Worm (Caenorhabditis elegans): Measurements from ENCODE around the gene K09A9.8.
A peak's percentile ranks its signal among the peaks of the same experiment; 100 is the strongest.

K09A9.8 gene

DNA sequence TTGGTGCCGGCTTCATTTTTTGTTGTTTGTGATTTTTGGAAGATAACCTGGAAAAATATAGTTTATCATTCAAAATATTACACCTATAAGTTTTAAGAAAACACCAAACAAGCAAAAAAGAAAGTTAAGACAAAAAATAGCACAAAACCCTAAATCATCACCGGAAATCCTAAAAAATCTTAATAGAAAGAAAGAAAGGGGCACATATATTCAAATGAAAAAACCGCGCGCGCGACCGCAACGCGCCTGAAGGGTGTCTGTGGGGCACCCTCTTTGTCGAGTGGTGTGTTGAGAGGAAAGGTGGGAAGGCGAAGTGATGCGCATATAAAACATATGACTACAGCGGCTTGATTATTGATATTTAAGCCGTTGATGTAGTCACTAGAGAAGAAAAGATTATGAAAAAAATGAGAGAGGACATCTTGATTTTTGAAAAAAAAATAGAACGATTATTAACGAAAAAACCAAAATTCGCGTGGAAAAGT, 16.8 kb upstream of the K09A9.8 start, which contains the start of gene K09E9.3:
TSS of gene K09E9.3 (minus strand) at position 51 of the 485 bp plus-strand sequence.
- TF ChIP-seq lin-15B (tag; optimal IDR thresholded peaks at IDR 0.05): no peak
- TF ChIP-seq fkh-2 (tag; optimal IDR thresholded peaks at IDR 0.05): no peak
- no peak for TF ChIP-seq nhr-23 (tag; optimal IDR thresholded peaks at IDR 0.05)
- no peak for TF ChIP-seq daf-12 (tag; optimal IDR thresholded peaks at IDR 0.05)
- TF ChIP-seq nhr-43 (tag; optimal IDR thresholded peaks at IDR 0.05; ENCODE audit: poor library complexity, severe bottlenecking): no peak
- TF ChIP-seq nhr-11 (tag; optimal IDR thresholded peaks at IDR 0.05): no peak
- TF ChIP-seq nfya-1 (tag; optimal IDR thresholded peaks at IDR 0.05; ENCODE audit: insufficient read depth): peak; percentile 48
- TF ChIP-seq skn-1 (tag; optimal IDR thresholded peaks at IDR 0.05): no peak
- TF ChIP-seq hmg-11 (tag; optimal IDR thresholded peaks at IDR 0.05): peak; percentile 65
- peak; percentile 66 for TF ChIP-seq lin-39 (tag; optimal IDR thresholded peaks at IDR 0.05)
- no peak for TF ChIP-seq zag-1 (tag; optimal IDR thresholded peaks at IDR 0.05)
- peak; percentile 24 for TF ChIP-seq pha-4 (tag; optimal IDR thresholded peaks at IDR 0.05)
- peak; percentile 13 for TF ChIP-seq elt-2 (tag; optimal IDR thresholded peaks at IDR 0.05)

DNA sequence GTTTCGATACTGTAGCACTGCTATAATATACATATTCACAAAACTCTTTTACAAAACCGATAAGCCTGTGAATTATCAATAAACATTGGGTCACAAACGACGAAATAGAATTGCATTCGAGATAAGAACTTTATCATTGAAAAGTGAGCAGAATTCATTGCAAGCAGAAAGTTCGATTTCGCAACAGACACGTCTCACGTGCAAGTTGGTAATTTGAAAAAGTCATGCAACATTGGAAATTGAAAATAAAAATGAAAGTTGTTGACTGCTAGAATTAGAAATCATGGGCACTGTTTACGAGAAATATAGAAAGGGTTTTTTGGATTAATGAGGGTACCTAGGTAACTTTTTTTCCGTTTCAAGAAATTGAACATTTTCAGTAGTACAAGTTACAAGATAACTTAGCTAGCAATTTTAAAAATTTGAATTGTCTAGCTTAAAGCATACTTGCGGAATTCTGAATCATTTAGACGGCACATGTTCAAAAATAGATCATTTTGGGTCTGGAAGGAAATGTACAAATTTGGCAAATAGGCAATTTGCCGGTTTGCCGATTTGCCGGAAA, 13.6 kb upstream of the K09A9.8 start:
- TF ChIP-seq nhr-77 (tag; optimal IDR thresholded peaks at IDR 0.05): peak; percentile 35
- peak; percentile 51 for TF ChIP-seq lsy-12 (tag; optimal IDR thresholded peaks at IDR 0.05)
- TF ChIP-seq elt-2 (tag; optimal IDR thresholded peaks at IDR 0.05): peak; percentile 99
- peak; percentile 56 for TF ChIP-seq nfya-1 (tag; optimal IDR thresholded peaks at IDR 0.05; ENCODE audit: insufficient read depth)
- peak; percentile 90 for TF ChIP-seq jun-1 (tag; optimal IDR thresholded peaks at IDR 0.05)
- no peak for TF ChIP-seq lin-15B (tag; optimal IDR thresholded peaks at IDR 0.05)
- peak; percentile 12 for TF ChIP-seq snpc-4 (tag; optimal IDR thresholded peaks at IDR 0.05)
- TF ChIP-seq ama-1 (optimal IDR thresholded peaks at IDR 0.05): peak; percentile 85
- peak; percentile 59 for TF ChIP-seq skn-1 (tag; optimal IDR thresholded peaks at IDR 0.05)
- TF ChIP-seq pha-4 (tag; optimal IDR thresholded peaks at IDR 0.05): peak; percentile 91
- TF ChIP-seq ztf-11 (tag; optimal IDR thresholded peaks at IDR 0.05): no peak
- peak; percentile 51 for TF ChIP-seq aly-2 (tag; optimal IDR thresholded peaks at IDR 0.05)
- peak; percentile 31 for TF ChIP-seq nhr-25 (tag; optimal IDR thresholded peaks at IDR 0.05)
- no peak for TF ChIP-seq lin-39 (tag; optimal IDR thresholded peaks at IDR 0.05)
- peak; percentile 78 for TF ChIP-seq ceh-28 (tag; optimal IDR thresholded peaks at IDR 0.05)
- TF ChIP-seq egl-27 (tag; optimal IDR thresholded peaks at IDR 0.05): no peak
- peak; percentile 89 for TF ChIP-seq fos-1 (tag; optimal IDR thresholded peaks at IDR 0.05)
- TF ChIP-seq pqm-1 (tag; optimal IDR thresholded peaks at IDR 0.05): peak; percentile 97
- TF ChIP-seq nhr-12 (tag; optimal IDR thresholded peaks at IDR 0.05): no peak
- peak; percentile 17 for TF ChIP-seq nhr-23 (tag; optimal IDR thresholded peaks at IDR 0.05)
- no peak for TF ChIP-seq ceh-82 (tag; optimal IDR thresholded peaks at IDR 0.05)
- no peak for TF ChIP-seq nhr-67 (tag; optimal IDR thresholded peaks at IDR 0.05)
- no peak for TF ChIP-seq fkh-2 (tag; optimal IDR thresholded peaks at IDR 0.05)

DNA sequence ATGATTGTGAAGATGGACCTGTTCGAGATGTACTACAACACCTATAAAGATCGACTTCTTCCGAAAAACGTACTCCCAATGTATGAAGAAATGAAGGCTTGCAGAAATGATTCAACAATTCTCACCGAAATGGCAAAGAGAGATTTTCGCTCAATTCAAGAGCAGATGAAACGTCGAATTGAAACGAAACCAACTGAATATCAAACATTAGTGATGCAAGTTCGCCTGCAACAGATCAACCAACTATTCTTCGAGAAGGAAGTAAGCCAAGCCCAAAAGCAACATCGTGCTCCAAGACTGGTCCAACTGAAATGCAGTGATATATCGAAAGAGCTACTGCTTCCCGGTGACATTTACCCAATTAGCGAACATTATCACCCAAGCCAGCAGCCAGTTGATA, 12.7 kb upstream of the K09A9.8 start:
- TF ChIP-seq nhr-23 (tag; optimal IDR thresholded peaks at IDR 0.05): no peak
- no peak for TF ChIP-seq elt-3 (tag; optimal IDR thresholded peaks at IDR 0.05)

DNA sequence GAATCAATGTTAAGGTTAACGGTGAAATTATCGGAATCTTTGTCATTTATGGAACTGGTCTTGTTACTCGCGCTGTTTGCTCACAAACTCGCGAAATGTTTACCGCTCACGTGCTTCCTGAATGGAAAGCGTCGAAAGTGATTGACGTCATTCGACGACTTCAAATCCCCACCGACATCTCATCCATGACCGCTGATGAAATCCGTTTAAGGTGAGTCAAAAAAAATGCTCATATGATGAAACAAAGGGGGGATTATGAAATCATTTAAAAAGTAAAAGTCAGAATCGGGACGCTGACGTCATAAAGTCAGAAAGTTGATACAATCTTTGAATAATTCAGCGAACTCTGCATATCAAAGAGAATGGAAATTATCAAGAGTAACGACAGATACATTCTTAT, 11.6 kb upstream of the K09A9.8 start:
- TF ChIP-seq jun-1 (tag; optimal IDR thresholded peaks at IDR 0.05) (peak; percentile 51), nfya-1 (tag; optimal IDR thresholded peaks at IDR 0.05; ENCODE audit: insufficient read depth) (peak; percentile 15), pha-4 (tag; optimal IDR thresholded peaks at IDR 0.05) (peak; percentile 11), fkh-2 (tag; optimal IDR thresholded peaks at IDR 0.05) (no peak)

DNA sequence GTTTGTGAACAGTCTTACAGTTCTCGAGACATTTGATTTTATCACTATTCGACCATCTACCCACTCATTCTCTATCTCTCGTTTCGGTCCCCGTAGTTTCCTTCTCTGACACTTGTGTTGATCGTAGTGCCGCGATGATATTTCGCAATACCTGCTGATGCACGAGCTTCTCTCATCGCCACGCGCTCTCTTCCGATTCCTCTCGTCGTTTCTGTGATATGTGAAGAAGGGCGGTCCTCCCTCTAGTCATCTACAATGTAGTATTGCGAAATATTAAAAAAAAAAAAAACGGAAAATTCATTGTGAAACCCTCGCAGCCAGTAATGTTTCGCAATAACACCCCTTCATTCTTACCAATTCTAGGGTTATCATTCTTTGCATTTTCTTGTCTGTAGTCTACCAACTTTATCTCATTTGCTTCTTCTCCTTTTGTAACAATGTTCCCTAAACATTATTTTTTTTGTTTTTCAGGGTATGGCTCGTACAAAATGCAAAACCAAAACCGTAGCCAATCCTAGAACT, 10.6 kb upstream of the K09A9.8 start, which contains the start of gene nipi-3:
TSS of gene nipi-3 (plus strand) at position 472 of the 522 bp plus-strand sequence.
- peak; percentile 88 for TF ChIP-seq ceh-28 (tag; optimal IDR thresholded peaks at IDR 0.05)
- peak; percentile 90 for TF ChIP-seq egl-27 (tag; optimal IDR thresholded peaks at IDR 0.05)
- TF ChIP-seq jun-1 (tag; optimal IDR thresholded peaks at IDR 0.05): peak; percentile 98
- TF ChIP-seq nfya-1 (tag; optimal IDR thresholded peaks at IDR 0.05; ENCODE audit: insufficient read depth): peak; percentile 91
- peak; percentile 93 for TF ChIP-seq nhr-11 (tag; optimal IDR thresholded peaks at IDR 0.05)
- peak; percentile 75 for TF ChIP-seq nhr-77 (tag; optimal IDR thresholded peaks at IDR 0.05)
- peak; percentile 75 for TF ChIP-seq hmg-11 (tag; optimal IDR thresholded peaks at IDR 0.05)
- TF ChIP-seq elt-2 (tag; optimal IDR thresholded peaks at IDR 0.05): peak; percentile 96
- peak; percentile 27 for TF ChIP-seq ceh-82 (tag; optimal IDR thresholded peaks at IDR 0.05)
- TF ChIP-seq nhr-12 (tag; optimal IDR thresholded peaks at IDR 0.05): no peak
- peak; percentile 71 for TF ChIP-seq R02D3.7 (tag; optimal IDR thresholded peaks at IDR 0.05)
- peak; percentile 84 for TF ChIP-seq lsy-12 (tag; optimal IDR thresholded peaks at IDR 0.05)
- TF ChIP-seq nhr-28 (tag; optimal IDR thresholded peaks at IDR 0.05): no peak
- peak; percentile 64 for TF ChIP-seq tbx-2 (tag; optimal IDR thresholded peaks at IDR 0.05)
- TF ChIP-seq fos-1 (tag; optimal IDR thresholded peaks at IDR 0.05): peak; percentile 88
- TF ChIP-seq elt-3 (tag; optimal IDR thresholded peaks at IDR 0.05): peak; percentile 15 to 97 (median 44)
- no peak for TF ChIP-seq unc-39 (tag; optimal IDR thresholded peaks at IDR 0.05)
- no peak for TF ChIP-seq ceh-9 (tag; optimal IDR thresholded peaks at IDR 0.05)
- peak; percentile 70 for TF ChIP-seq sea-2 (GFP tag; optimal IDR thresholded peaks at IDR 0.05)
- TF ChIP-seq nhr-76 (tag; optimal IDR thresholded peaks at IDR 0.05): peak; percentile 72
- peak; percentile 79 for TF ChIP-seq ama-1 (optimal IDR thresholded peaks at IDR 0.05)
- peak; percentile 91 for TF ChIP-seq lin-39 (tag; optimal IDR thresholded peaks at IDR 0.05)
- peak; percentile 76 for TF ChIP-seq elt-1 (tag; optimal IDR thresholded peaks at IDR 0.05)
- no peak for TF ChIP-seq mml-1 (tag; optimal IDR thresholded peaks at IDR 0.05)
- peak in 1 of 2 experiments; percentile 47 for TF ChIP-seq eor-1 (tag; optimal IDR thresholded peaks at IDR 0.05)
- TF ChIP-seq pha-4 (tag; optimal IDR thresholded peaks at IDR 0.05): peak; percentile 92
- peak; percentile 64 for TF ChIP-seq nhr-43 (tag; optimal IDR thresholded peaks at IDR 0.05; ENCODE audit: poor library complexity, severe bottlenecking)
- TF ChIP-seq egl-5 (tag; optimal IDR thresholded peaks at IDR 0.05): peak; percentile 84
